Worm (Caenorhabditis elegans): ENCODE measurements around the gene F35E8.7.

Gene F35E8.7

DNA sequence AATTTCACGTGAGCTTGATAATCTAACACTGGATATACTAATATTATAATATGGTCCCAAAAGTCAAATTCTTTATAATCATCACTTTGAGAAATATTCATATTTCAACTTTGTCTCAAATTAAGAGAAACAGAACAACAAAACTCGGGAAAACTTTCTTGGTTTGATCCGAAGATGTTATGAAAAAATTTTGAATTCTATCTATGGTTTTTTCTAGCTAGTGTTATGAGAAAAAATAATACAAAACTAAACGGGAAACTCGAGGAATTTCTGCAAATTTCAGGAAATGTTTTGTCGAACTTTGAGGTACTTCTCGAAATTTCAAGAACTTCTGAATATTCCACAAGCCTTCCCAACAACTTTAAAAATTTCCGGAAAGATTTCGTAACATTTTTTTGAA is 37.1 kb downstream of the F35E8.7 start, which contains the start of gene srw-59:
Gene srw-59 (minus strand): TSS at position 101 of the 400 bp plus-strand sequence.
- TF ChIP-seq egl-27 (tag; optimal IDR thresholded peaks at IDR 0.05) (no peak), Y105C5A.15 (GFP tag; IDR thresholded peaks at IDR 0.05) (no peak), ces-1 (GFP tag; optimal IDR thresholded peaks at IDR 0.05) (no peak)

DNA sequence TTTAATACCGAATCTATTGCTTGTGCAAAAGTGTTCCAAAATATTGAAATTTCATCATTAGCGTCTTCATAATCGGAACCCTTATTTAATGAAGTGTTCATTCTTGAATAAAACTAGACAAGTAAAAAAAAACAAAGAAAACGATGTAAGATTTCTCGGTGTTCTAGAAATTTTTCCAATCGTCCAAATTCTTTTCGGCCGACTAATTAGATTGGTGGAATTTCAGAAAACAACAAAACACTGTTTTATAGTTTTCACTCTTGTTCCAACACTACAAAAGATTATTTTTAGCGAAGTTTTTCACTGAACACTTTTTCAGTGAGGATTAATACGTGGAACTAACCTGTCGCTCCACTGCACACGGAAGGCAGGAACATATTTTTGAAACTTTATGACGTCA is 38.9 kb downstream of the F35E8.7 start, which contains the start of gene srw-56:
Gene srw-56 (minus strand): TSS at position 101 of the 400 bp plus-strand sequence.
- TF ChIP-seq php-3 (GFP tag; IDR thresholded peaks at IDR 0.05) (no peak), lsy-2 (tag; optimal IDR thresholded peaks at IDR 0.05) (no peak), Y75B8A.6 (GFP tag; IDR thresholded peaks at IDR 0.05) (no peak), snpc-1.2 (GFP tag; IDR thresholded peaks at IDR 0.05) (no peak), nhr-10 (tag; optimal IDR thresholded peaks at IDR 0.05) (no peak), nhr-41 (GFP tag; IDR thresholded peaks at IDR 0.05) (no peak), jun-1 (tag; optimal IDR thresholded peaks at IDR 0.05) (no peak), nhr-77 (tag; optimal IDR thresholded peaks at IDR 0.05) (no peak), F49E8.2 (tag; optimal IDR thresholded peaks at IDR 0.05; ENCODE audit: borderline replicate concordance) (no peak), nhr-237 (tag; optimal IDR thresholded peaks at IDR 0.05) (no peak), nhr-42 (GFP tag; IDR thresholded peaks at IDR 0.05) (no peak), pha-4 (GFP tag; IDR thresholded peaks at IDR 0.05) (no peak), pha-4 (tag; optimal IDR thresholded peaks at IDR 0.05) (no peak), F37D6.2 (tag; optimal IDR thresholded peaks at IDR 0.05) (no peak), arid-1 (GFP tag; conservative IDR thresholded peaks at IDR 0.05) (no peak), duxl-1 (tag; optimal IDR thresholded peaks at IDR 0.05; ENCODE audit: poor library complexity) (no peak), zfp-2 (tag; optimal IDR thresholded peaks at IDR 0.05) (no peak), set-16 (GFP tag; IDR thresholded peaks at IDR 0.05) (no peak), lin-13 (GFP tag; optimal IDR thresholded peaks at IDR 0.05) (no peak), lin-38 (GFP tag; IDR thresholded peaks at IDR 0.05) (no peak), dmd-6 (GFP tag; IDR thresholded peaks at IDR 0.05) (no peak)

DNA sequence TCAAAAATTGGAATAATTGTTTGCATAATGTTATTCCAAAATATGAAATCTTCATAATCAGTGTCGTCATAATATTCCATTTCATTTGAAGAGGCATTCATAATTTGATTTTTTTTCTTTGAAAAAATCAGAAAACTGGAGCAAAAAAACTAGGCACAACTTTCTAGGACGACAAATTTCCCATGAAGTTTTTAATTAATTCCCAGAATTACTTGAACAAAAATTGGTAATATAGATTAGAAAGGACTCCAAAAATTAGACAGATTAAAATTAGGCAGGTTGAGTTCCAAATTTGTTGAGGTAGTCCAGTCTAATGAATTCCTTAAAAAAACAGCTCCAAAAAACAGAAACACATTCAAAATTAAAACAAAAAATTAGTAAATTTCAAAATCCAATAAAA is 41.1 kb downstream of the F35E8.7 start, which contains the start of gene srw-57:
Gene srw-57 (minus strand): TSS at position 101 of the 400 bp plus-strand sequence.
- no peak for TF ChIP-seq Y105C5A.15 (GFP tag; IDR thresholded peaks at IDR 0.05)
- no peak for TF ChIP-seq daf-8 (GFP tag; IDR thresholded peaks at IDR 0.05)
- no peak for TF ChIP-seq ceh-28 (tag; optimal IDR thresholded peaks at IDR 0.05)
- no peak for TF ChIP-seq hif-1 (tag; optimal IDR thresholded peaks at IDR 0.05)
- no peak for TF ChIP-seq ces-1 (GFP tag; optimal IDR thresholded peaks at IDR 0.05)
- no peak for TF ChIP-seq lin-1 (GFP tag; IDR thresholded peaks at IDR 0.05)
- TF ChIP-seq dmd-9 (GFP tag; IDR thresholded peaks at IDR 0.05), result no peak
- TF ChIP-seq ztf-7 (tag; optimal IDR thresholded peaks at IDR 0.05), result no peak
- no peak for TF ChIP-seq unc-130 (GFP tag; optimal IDR thresholded peaks at IDR 0.05)
- no peak for TF ChIP-seq saeg-2 (GFP tag; IDR thresholded peaks at IDR 0.05)
- TF ChIP-seq dmd-8 (GFP tag; IDR thresholded peaks at IDR 0.05), result no peak
- no peak for TF ChIP-seq daf-12 (tag; optimal IDR thresholded peaks at IDR 0.05)
- no peak for TF ChIP-seq attf-4 (tag; optimal IDR thresholded peaks at IDR 0.05)
- TF ChIP-seq snpc-1.2 (GFP tag; IDR thresholded peaks at IDR 0.05), result no peak
- TF ChIP-seq daf-16 (GFP tag; optimal IDR thresholded peaks at IDR 0.05), result no peak
- no peak for TF ChIP-seq daf-16 (tag; optimal IDR thresholded peaks at IDR 0.05)
- no peak for TF ChIP-seq ceh-20 (GFP tag; IDR thresholded peaks at IDR 0.05)
- TF ChIP-seq dmd-6 (GFP tag; IDR thresholded peaks at IDR 0.05), result no peak

DNA sequence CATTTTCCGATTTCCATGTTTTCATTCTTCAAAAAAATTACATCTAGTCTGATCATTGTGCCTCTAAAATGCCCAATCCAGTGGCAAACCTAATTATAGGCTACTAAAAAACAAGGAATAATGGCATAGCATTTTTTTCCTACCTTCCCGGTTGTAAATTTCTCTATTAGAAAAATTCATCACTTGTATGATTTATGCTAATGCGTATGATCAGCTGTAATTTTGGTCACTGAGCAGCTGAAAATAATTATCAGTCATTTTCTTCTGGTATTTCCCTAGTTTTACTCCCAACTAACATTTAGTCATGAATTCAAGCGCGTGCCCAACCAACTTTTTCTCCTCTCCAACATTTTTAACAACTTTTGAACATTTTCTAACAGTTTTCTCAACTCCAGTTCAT is 41.7 kb downstream of the F35E8.7 start, which contains the start of gene srh-186:
Gene srh-186 (plus strand): TSS at position 301 of the 400 bp plus-strand sequence.
- TF ChIP-seq nhr-28 (tag; optimal IDR thresholded peaks at IDR 0.05) (no peak), aha-1 (tag) (peak; percentile 29)
